In the genomic region with DNA sequence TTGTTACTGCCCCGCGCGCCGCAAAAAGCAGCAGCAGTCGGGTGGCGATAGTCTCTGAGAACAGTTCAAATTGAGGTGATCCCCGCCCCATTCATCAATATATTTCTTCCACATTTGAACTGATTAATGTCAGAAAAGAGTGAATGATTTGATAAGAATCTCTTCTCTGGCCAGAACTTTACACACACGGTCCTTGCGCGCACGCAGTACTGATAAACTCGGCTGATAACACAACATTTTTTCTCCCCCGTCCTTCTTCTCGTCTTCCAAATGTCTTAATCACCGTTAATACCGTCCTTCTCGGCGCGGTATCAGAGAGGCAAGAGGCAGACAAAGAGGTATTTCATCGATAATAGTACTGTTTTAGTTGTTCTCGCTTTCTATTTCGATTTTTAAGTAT, we compare ENCODE assay signal across 7 worm cellular contexts.
TF ChIP-seq lines count a peak whose summit lies in the region.

A gene (plus strand): TSS at position 193 of the 400 bp plus-strand sequence.

TF ChIP-seq in whole organism, L1 larva, 84 proteins besides CTCF, POLR2A, EP300 and RAD21 (continues in another document):
- TF ChIP-seq unc-30 (tag; optimal IDR thresholded peaks at IDR 0.05; lab: Kevin White, UChicago), result no peak
- TF ChIP-seq mef-2 (tag; optimal IDR thresholded peaks at IDR 0.05; lab: Kevin White, UChicago), result no peak
- TF ChIP-seq F16B12.6 (tag; optimal IDR thresholded peaks at IDR 0.05; lab: Kevin White, UChicago), result no peak
- TF ChIP-seq fkh-8 (tag; optimal IDR thresholded peaks at IDR 0.05; lab: Kevin White, UChicago), result no peak
- TF ChIP-seq mep-1 (tag; optimal IDR thresholded peaks at IDR 0.05; lab: Kevin White, UChicago), result no peak
- no peak for TF ChIP-seq ets-5 (GFP tag; IDR thresholded peaks at IDR 0.05; lab: Robert Waterston, UW)
- TF ChIP-seq blmp-1 (tag; optimal IDR thresholded peaks at IDR 0.05; lab: Kevin White, UChicago), result peak; percentile 73
- TF ChIP-seq pax-3 (tag; optimal IDR thresholded peaks at IDR 0.05; lab: Kevin White, UChicago), result no peak
- TF ChIP-seq lsy-2 (tag; optimal IDR thresholded peaks at IDR 0.05; lab: Kevin White, UChicago), result peak in 1 of 2 experiments; percentile 27
- TF ChIP-seq zip-4 (GFP tag; optimal IDR thresholded peaks at IDR 0.05; lab: Kevin White, UChicago), result no peak
- no peak for TF ChIP-seq nhr-12 (tag; optimal IDR thresholded peaks at IDR 0.05; lab: Kevin White, UChicago)
- peak; percentile 36 for TF ChIP-seq nhr-71 (tag; optimal IDR thresholded peaks at IDR 0.05; lab: Kevin White, UChicago)
- TF ChIP-seq vab-15 (tag; optimal IDR thresholded peaks at IDR 0.05; lab: Kevin White, UChicago), result no peak

TF ChIP-seq in whole organism, L2 larva, 48 proteins besides CTCF, POLR2A, EP300 and RAD21 (continues in another document):
- TF ChIP-seq R02D3.7 (tag; optimal IDR thresholded peaks at IDR 0.05; lab: Kevin White, UChicago) (no peak), nhr-25 (tag; optimal IDR thresholded peaks at IDR 0.05; lab: Kevin White, UChicago) (no peak), ztf-1 (GFP tag; conservative IDR thresholded peaks at IDR 0.05; lab: Robert Waterston, UW) (no peak), lin-39 (tag; optimal IDR thresholded peaks at IDR 0.05; lab: Kevin White, UChicago) (no peak), peb-1 (tag; optimal IDR thresholded peaks at IDR 0.05; lab: Kevin White, UChicago) (no peak), nhr-23 (tag; optimal IDR thresholded peaks at IDR 0.05; lab: Kevin White, UChicago) (no peak), sma-3 (GFP tag; optimal IDR thresholded peaks at IDR 0.05; lab: Kevin White, UChicago) (peak; percentile 49), snpc-4 (tag; optimal IDR thresholded peaks at IDR 0.05; lab: Kevin White, UChicago) (no peak), ZK546.5 (tag; optimal IDR thresholded peaks at IDR 0.05; lab: Kevin White, UChicago) (no peak), sma-9 (GFP tag; optimal IDR thresholded peaks at IDR 0.05; lab: Kevin White, UChicago) (peak; percentile 67), sma-9 (tag; optimal IDR thresholded peaks at IDR 0.05; lab: Kevin White, UChicago) (no peak), F13H6.1 (tag; optimal IDR thresholded peaks at IDR 0.05; lab: Kevin White, UChicago) (peak; percentile 47), skn-1 (tag; optimal IDR thresholded peaks at IDR 0.05; lab: Kevin White, UChicago) (no peak)

TF ChIP-seq in whole organism, L3 larva, 47 proteins besides CTCF, POLR2A, EP300 and RAD21 (continues in another document):
- TF ChIP-seq ZK546.5 (tag; optimal IDR thresholded peaks at IDR 0.05; lab: Kevin White, UChicago), result no peak
- peak; percentile 62 for TF ChIP-seq nhr-23 (tag; optimal IDR thresholded peaks at IDR 0.05; lab: Kevin White, UChicago)
- no peak for TF ChIP-seq lin-39 (tag; optimal IDR thresholded peaks at IDR 0.05; lab: Kevin White, UChicago)
- TF ChIP-seq nhr-28 (tag; optimal IDR thresholded peaks at IDR 0.05; lab: Kevin White, UChicago), result no peak
- TF ChIP-seq R02D3.7 (tag; optimal IDR thresholded peaks at IDR 0.05; lab: Kevin White, UChicago), result peak; percentile 1
- no peak for TF ChIP-seq egl-5 (tag; optimal IDR thresholded peaks at IDR 0.05; lab: Kevin White, UChicago)
- TF ChIP-seq pha-4 (tag; optimal IDR thresholded peaks at IDR 0.05; lab: Kevin White, UChicago), result peak; percentile 2
- peak; percentile 72 for TF ChIP-seq jun-1 (tag; optimal IDR thresholded peaks at IDR 0.05; lab: Kevin White, UChicago)
- TF ChIP-seq zag-1 (tag; optimal IDR thresholded peaks at IDR 0.05; lab: Kevin White, UChicago), result no peak
- no peak for TF ChIP-seq skn-1 (tag; optimal IDR thresholded peaks at IDR 0.05; lab: Kevin White, UChicago)
- TF ChIP-seq nhr-67 (tag; optimal IDR thresholded peaks at IDR 0.05; lab: Kevin White, UChicago), result no peak
- no peak for TF ChIP-seq lin-15B (tag; optimal IDR thresholded peaks at IDR 0.05; lab: Kevin White, UChicago)
- TF ChIP-seq elt-3 (tag; optimal IDR thresholded peaks at IDR 0.05; lab: Kevin White, UChicago), result peak in 2 of 3 experiments; percentile 27 to 94

TF ChIP-seq in whole organism, L4 larva, 104 proteins besides CTCF, POLR2A, EP300 and RAD21 (continues in another document):
- TF ChIP-seq zfp-2 (tag; optimal IDR thresholded peaks at IDR 0.05; lab: Kevin White, UChicago) (no peak), rbr-2 (tag; optimal IDR thresholded peaks at IDR 0.05; lab: Kevin White, UChicago) (no peak), ZK337.2 (GFP tag; IDR thresholded peaks at IDR 0.05; lab: Robert Waterston, UW) (no peak), gei-8 (GFP tag; optimal IDR thresholded peaks at IDR 0.05; lab: Kevin White, UChicago) (no peak), dpl-1 (GFP tag; optimal IDR thresholded peaks at IDR 0.05; lab: Kevin White, UChicago) (peak; percentile 30), mes-2 (tag; optimal IDR thresholded peaks at IDR 0.05; lab: Kevin White, UChicago; ENCODE audit: poor library complexity, severe bottlenecking) (peak; percentile 44), nhr-111 (GFP tag; optimal IDR thresholded peaks at IDR 0.05; lab: Kevin White, UChicago) (no peak), ztf-7 (tag; optimal IDR thresholded peaks at IDR 0.05; lab: Kevin White, UChicago) (no peak), ceh-82 (tag; optimal IDR thresholded peaks at IDR 0.05; lab: Kevin White, UChicago) (no peak), ceh-32 (tag; optimal IDR thresholded peaks at IDR 0.05; lab: Kevin White, UChicago; ENCODE audit: poor library complexity) (no peak), lim-7 (GFP tag; IDR thresholded peaks at IDR 0.05; lab: Robert Waterston, UW) (no peak), ceh-28 (tag; optimal IDR thresholded peaks at IDR 0.05; lab: Kevin White, UChicago) (no peak), dmd-6 (GFP tag; IDR thresholded peaks at IDR 0.05; lab: Robert Waterston, UW) (peak; percentile 92)

TF ChIP-seq in whole organism, late embryonic, 69 proteins besides CTCF, POLR2A, EP300 and RAD21:
- no peak for TF ChIP-seq nfya-1 (tag; optimal IDR thresholded peaks at IDR 0.05; lab: Kevin White, UChicago)
- TF ChIP-seq elt-2 (tag; optimal IDR thresholded peaks at IDR 0.05; lab: Kevin White, UChicago), result peak; percentile 98
TF ChIP-seq in whole organism, late embryonic: peak in this region for 1.

TF ChIP-seq in whole organism, mixed stage, embryonic, 35 proteins besides CTCF, POLR2A, EP300 and RAD21:
- TF ChIP-seq nhr-12 (tag; optimal IDR thresholded peaks at IDR 0.05; lab: Kevin White, UChicago) (no peak), elt-1 (tag; optimal IDR thresholded peaks at IDR 0.05; lab: Kevin White, UChicago; ENCODE audit: borderline replicate concordance, insufficient read depth) (peak; percentile 2)

TF ChIP-seq in whole organism, young adult, 124 proteins besides CTCF, POLR2A, EP300 and RAD21 (continues in another document):
- no peak for TF ChIP-seq C17E4.6 (GFP tag; IDR thresholded peaks at IDR 0.05; lab: Robert Waterston, UW)
- TF ChIP-seq akir-1 (GFP tag; optimal IDR thresholded peaks at IDR 0.05; lab: Kevin White, UChicago), result no peak
- peak; percentile 83 for TF ChIP-seq ets-4 (GFP tag; optimal IDR thresholded peaks at IDR 0.05; lab: Kevin White, UChicago)
- TF ChIP-seq nfya-2 (GFP tag; IDR thresholded peaks at IDR 0.05; lab: Robert Waterston, UW), result no peak
- TF ChIP-seq dox-1 (GFP tag; IDR thresholded peaks at IDR 0.05; lab: Robert Waterston, UW), result peak; percentile 83
- TF ChIP-seq let-607 (tag; optimal IDR thresholded peaks at IDR 0.05; lab: Kevin White, UChicago), result no peak
- no peak for TF ChIP-seq madf-3 (GFP tag; IDR thresholded peaks at IDR 0.05; lab: Robert Waterston, UW)
- TF ChIP-seq lsl-1 (GFP tag; optimal IDR thresholded peaks at IDR 0.05; lab: Kevin White, UChicago), result no peak
- no peak for TF ChIP-seq attf-6 (GFP tag; IDR thresholded peaks at IDR 0.05; lab: Robert Waterston, UW)
- TF ChIP-seq attf-5 (GFP tag; optimal IDR thresholded peaks at IDR 0.05; lab: Kevin White, UChicago), result peak; percentile 50
- no peak for TF ChIP-seq atf-7 (tag; optimal IDR thresholded peaks at IDR 0.05; lab: Kevin White, UChicago)
- TF ChIP-seq lsy-27 (tag; optimal IDR thresholded peaks at IDR 0.05; lab: Kevin White, UChicago; ENCODE audit: borderline replicate concordance, insufficient read depth), result no peak
- no peak for TF ChIP-seq xnd-1 (tag; optimal IDR thresholded peaks at IDR 0.05; lab: Kevin White, UChicago)
- TF ChIP-seq zim-3 (tag; optimal IDR thresholded peaks at IDR 0.05; lab: Kevin White, UChicago), result no peak
- no peak for TF ChIP-seq F23B12.7 (tag; optimal IDR thresholded peaks at IDR 0.05; lab: Kevin White, UChicago; ENCODE audit: insufficient read depth)
- TF ChIP-seq gei-17 (GFP tag; optimal IDR thresholded peaks at IDR 0.05; lab: Kevin White, UChicago), result no peak
- peak; percentile 60 for TF ChIP-seq nhr-90 (tag; optimal IDR thresholded peaks at IDR 0.05; lab: Kevin White, UChicago)
- TF ChIP-seq ceh-27 (GFP tag; optimal IDR thresholded peaks at IDR 0.05; lab: Kevin White, UChicago), result no peak
- TF ChIP-seq chd-7 (tag; optimal IDR thresholded peaks at IDR 0.05; lab: Kevin White, UChicago), result no peak
- no peak for TF ChIP-seq bed-2 (GFP tag; IDR thresholded peaks at IDR 0.05; lab: Robert Waterston, UW)
- TF ChIP-seq mcd-1 (GFP tag; IDR thresholded peaks at IDR 0.05; lab: Robert Waterston, UW), result peak; percentile 25; the same call in 1 of the 2 replicates
- peak; percentile 9 for TF ChIP-seq tbp1 (GFP tag; optimal IDR thresholded peaks at IDR 0.05; lab: Kevin White, UChicago)
- TF ChIP-seq sea-2 (GFP tag; IDR thresholded peaks at IDR 0.05; lab: Robert Waterston, UW), result no peak
- TF ChIP-seq F49E8.2 (tag; optimal IDR thresholded peaks at IDR 0.05; lab: Kevin White, UChicago; ENCODE audit: insufficient read depth), result no peak
- peak; percentile 19 for TF ChIP-seq lin-40 (tag; optimal IDR thresholded peaks at IDR 0.05; lab: Kevin White, UChicago)
- TF ChIP-seq ztf-22 (GFP tag; optimal IDR thresholded peaks at IDR 0.05; lab: Kevin White, UChicago), result no peak
- TF ChIP-seq nfyb-1 (GFP tag; IDR thresholded peaks at IDR 0.05; lab: Robert Waterston, UW), result 0 out of 2 replicates have a peak, but pooled peaks have one; percentile 21
- TF ChIP-seq attf-3 (GFP tag; conservative IDR thresholded peaks at IDR 0.05; lab: Robert Waterston, UW), result no peak
- TF ChIP-seq bed-1 (GFP tag; IDR thresholded peaks at IDR 0.05; lab: Robert Waterston, UW), result no peak
- TF ChIP-seq K11D2.4 (GFP tag; IDR thresholded peaks at IDR 0.05; lab: Robert Waterston, UW), result no peak
- TF ChIP-seq zfh-2 (GFP tag; conservative IDR thresholded peaks at IDR 0.05; lab: Robert Waterston, UW), result no peak
- TF ChIP-seq F10E7.11 (tag; optimal IDR thresholded peaks at IDR 0.05; lab: Kevin White, UChicago), result no peak
- no peak for TF ChIP-seq T26A5.8 (tag; optimal IDR thresholded peaks at IDR 0.05; lab: Kevin White, UChicago)
- TF ChIP-seq madf-10 (tag; optimal IDR thresholded peaks at IDR 0.05; lab: Kevin White, UChicago), result no peak
- TF ChIP-seq somi-1 (GFP tag; optimal IDR thresholded peaks at IDR 0.05; lab: Kevin White, UChicago), result no peak
- 0 out of 2 replicates have a peak, but pooled peaks have one; percentile 7 for TF ChIP-seq hmg-1.2 (GFP tag; IDR thresholded peaks at IDR 0.05; lab: Robert Waterston, UW)
- no peak for TF ChIP-seq nhr-120 (GFP tag; IDR thresholded peaks at IDR 0.05; lab: Robert Waterston, UW)
